Fruit fly (Drosophila melanogaster): ENCODE measurements around the gene Ndc80.

The Ndc80 gene

DNA sequence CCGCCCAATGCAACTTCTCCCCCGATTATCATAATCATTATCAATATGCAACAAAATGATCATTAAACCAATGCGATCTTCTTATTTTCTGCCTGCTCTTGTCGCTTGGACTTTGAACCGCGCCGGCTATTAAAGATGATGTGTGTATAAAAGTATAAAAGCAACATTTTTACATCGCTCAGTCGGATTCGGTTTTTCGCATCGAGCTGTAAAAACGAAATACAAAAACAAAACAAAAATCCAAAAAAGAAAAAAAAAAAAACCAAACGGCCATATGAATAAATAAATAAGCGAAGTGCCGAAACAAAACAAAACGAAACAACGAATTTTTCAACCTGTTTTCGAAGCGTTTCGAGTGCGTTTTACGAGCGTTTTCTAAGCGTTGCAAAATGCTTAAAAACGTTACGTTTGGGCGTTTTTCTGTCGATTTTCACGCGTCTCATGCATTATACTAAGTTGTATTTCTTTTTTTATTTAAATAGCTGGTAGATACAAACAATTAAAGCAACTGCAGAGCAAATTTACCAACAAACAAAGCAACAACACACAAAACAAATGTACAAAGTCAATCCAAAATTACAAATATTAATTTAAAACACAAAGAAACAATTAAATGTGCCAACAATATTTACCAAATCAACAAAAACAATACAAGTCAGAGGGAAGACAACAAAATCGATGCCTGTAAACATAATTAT, 33.0 kb upstream of the Ndc80 start (continued):
- no peak for TF ChIP-seq ham (GFP tag; IDR thresholded peaks at IDR 0.05)
- TF ChIP-seq CG32532 (GFP tag; IDR thresholded peaks at IDR 0.05), result no peak
- no peak for TF ChIP-seq MESR4 (GFP tag; optimal IDR thresholded peaks at IDR 0.05)
- no peak for TF ChIP-seq mirr (GFP tag; optimal IDR thresholded peaks at IDR 0.05)
- no peak for TF ChIP-seq CG12744 (GFP tag; optimal IDR thresholded peaks at IDR 0.05)
- TF ChIP-seq nerfin-2 (GFP tag; IDR thresholded peaks at IDR 0.05; ENCODE audit: partially characterized antibody), result no peak
- no peak for TF ChIP-seq CG3847 (GFP tag; IDR thresholded peaks at IDR 0.05)
- TF ChIP-seq CG13624 (GFP tag; optimal IDR thresholded peaks at IDR 0.05), result no peak
- no peak for TF ChIP-seq Poxn (GFP tag; IDR thresholded peaks at IDR 0.05)
- TF ChIP-seq CG7928 (GFP tag; optimal IDR thresholded peaks at IDR 0.05), result no peak
- no peak for TF ChIP-seq CG10654 (GFP tag; optimal IDR thresholded peaks at IDR 0.05)
- TF ChIP-seq HLH4C (GFP tag; IDR thresholded peaks at IDR 0.05; ENCODE audit: partially characterized antibody), result no peak
- no peak for TF ChIP-seq gro (GFP tag; optimal IDR thresholded peaks at IDR 0.05)
- no peak for TF ChIP-seq br (optimal IDR thresholded peaks at IDR 0.05)
- peak; percentile 16 for TF ChIP-seq grn (GFP tag; optimal IDR thresholded peaks at IDR 0.05)
- peak; percentile 40 for TF ChIP-seq fd96Cb (tag; optimal IDR thresholded peaks at IDR 0.05)
- no peak for TF ChIP-seq CG14860 (GFP tag; IDR thresholded peaks at IDR 0.05; ENCODE audit: partially characterized antibody)
- TF ChIP-seq CG13287 (GFP tag; IDR thresholded peaks at IDR 0.05; ENCODE audit: partially characterized antibody), result no peak
- TF ChIP-seq CG8359 (GFP tag; optimal IDR thresholded peaks at IDR 0.05; ENCODE audit: borderline replicate concordance), result peak; percentile 96
- no peak for TF ChIP-seq Max (GFP tag; optimal IDR thresholded peaks at IDR 0.05)
- no peak for TF ChIP-seq stwl (tag; optimal IDR thresholded peaks at IDR 0.05)
- no peak for TF ChIP-seq NK7.1 (GFP tag; optimal IDR thresholded peaks at IDR 0.05)
- no peak for TF ChIP-seq eyg (GFP tag; optimal IDR thresholded peaks at IDR 0.05)
- no peak for TF ChIP-seq jigr1 (GFP tag; IDR thresholded peaks at IDR 0.05)
- TF ChIP-seq CG17186 (GFP tag; optimal IDR thresholded peaks at IDR 0.05), result no peak
- TF ChIP-seq pb (GFP tag; optimal IDR thresholded peaks at IDR 0.05), result no peak
- no peak for TF ChIP-seq CG34422 (GFP tag; IDR thresholded peaks at IDR 0.05)
- TF ChIP-seq CG12236 (GFP tag; optimal IDR thresholded peaks at IDR 0.05), result no peak
- no peak for TF ChIP-seq scrt (GFP tag; optimal IDR thresholded peaks at IDR 0.05)
- TF ChIP-seq Pdp1 (GFP tag; optimal IDR thresholded peaks at IDR 0.05), result no peak
- peak; percentile 68 for TF ChIP-seq Blimp-1 (GFP tag; optimal IDR thresholded peaks at IDR 0.05)
- TF ChIP-seq D (optimal IDR thresholded peaks at IDR 0.05), result no peak
- no peak for TF ChIP-seq D (GFP tag; optimal IDR thresholded peaks at IDR 0.05)
- no peak for TF ChIP-seq CG6765 (GFP tag; optimal IDR thresholded peaks at IDR 0.05)
- TF ChIP-seq prd (optimal IDR thresholded peaks at IDR 0.05), result no peak
- TF ChIP-seq prd (GFP tag; IDR thresholded peaks at IDR 0.05), result no peak
- no peak for TF ChIP-seq emc (GFP tag; optimal IDR thresholded peaks at IDR 0.05)
- no peak for TF ChIP-seq cato (GFP tag; optimal IDR thresholded peaks at IDR 0.05; ENCODE audit: borderline replicate concordance)
- no peak for TF ChIP-seq Bteb2 (GFP tag; optimal IDR thresholded peaks at IDR 0.05)
- no peak for TF ChIP-seq Rx (GFP tag; IDR thresholded peaks at IDR 0.05)
- no peak for TF ChIP-seq pum (GFP tag; optimal IDR thresholded peaks at IDR 0.05)
- no peak for TF ChIP-seq H15 (GFP tag; IDR thresholded peaks at IDR 0.05)
- peak; percentile 33 for TF ChIP-seq CG15514 (GFP tag; optimal IDR thresholded peaks at IDR 0.05)
- TF ChIP-seq CG30403 (GFP tag; optimal IDR thresholded peaks at IDR 0.05), result no peak
- no peak for TF ChIP-seq CG17912 (GFP tag; optimal IDR thresholded peaks at IDR 0.05)
- TF ChIP-seq zfh2 (GFP tag; optimal IDR thresholded peaks at IDR 0.05), result no peak
- TF ChIP-seq stc (GFP tag; IDR thresholded peaks at IDR 0.05), result no peak
- TF ChIP-seq Ptx1 (GFP tag; IDR thresholded peaks at IDR 0.05), result no peak
- TF ChIP-seq bigmax (GFP tag; optimal IDR thresholded peaks at IDR 0.05), result no peak
- no peak for TF ChIP-seq CG9609 (GFP tag; optimal IDR thresholded peaks at IDR 0.05)
- no peak for TF ChIP-seq lbe (GFP tag; optimal IDR thresholded peaks at IDR 0.05)
